Fruit fly (Drosophila melanogaster) whole organism, embryonic: ENCODE measurements around the gene anox.
A peak's percentile ranks its signal among the peaks of the same experiment; 100 is the strongest.

Experiments
- Adf1 ChIP-seq: fragments of 200-800 bp; sonication (Bioruptor generic); IDR thresholded peaks from 2 replicates; pipeline ENCODE4 v1.3.6; 2022; ENCODE audit warnings: missing biosample characterization, missing genetic modification characterization
- Bgb ChIP-seq: fragments of 200-800 bp; sonication (Bioruptor generic); IDR thresholded peaks from 2 replicates; pipeline ENCODE4 v1.3.6; 2022; ENCODE audit warnings: missing biosample characterization, missing genetic modification characterization; ENCODE audit not compliant: partially characterized antibody
- CG13775 ChIP-seq: fragments of 200-800 bp; sonication (Bioruptor generic); optimal IDR thresholded peaks from 3 replicates; lab custom pipeline; 2017; ENCODE audit warnings: missing biosample characterization, mild to moderate bottlenecking, missing genetic modification characterization
- CG15011 ChIP-seq: fragments of 200-800 bp; sonication (Bioruptor generic); optimal IDR thresholded peaks from 3 replicates; lab custom pipeline; 2018; ENCODE audit warnings: missing biosample characterization, mild to moderate bottlenecking, missing genetic modification characterization
- CG17385 ChIP-seq: fragments of 200-800 bp; sonication (Bioruptor generic); optimal IDR thresholded peaks from 3 replicates; lab custom pipeline; 2018; ENCODE audit warnings: missing biosample characterization, mild to moderate bottlenecking, missing genetic modification characterization
- CG17612 ChIP-seq: fragments of 200-800 bp; sonication (Bioruptor generic); IDR thresholded peaks from 2 replicates; pipeline ENCODE4 v1.3.6; 2022; ENCODE audit warnings: missing biosample characterization, missing genetic modification characterization
- CG17912 ChIP-seq: fragments of 200-800 bp; sonication (Bioruptor generic); optimal IDR thresholded peaks from 2 replicates; lab custom pipeline; 2018; ENCODE audit warnings: missing biosample characterization, mild to moderate bottlenecking, missing genetic modification characterization
- CG18262 ChIP-seq: fragments of 200-800 bp; optimal IDR thresholded peaks from 3 replicates; lab custom pipeline; 2019; ENCODE audit warnings: missing biosample characterization, mild to moderate bottlenecking, missing genetic modification characterization, moderate library complexity
- CG30403 ChIP-seq: fragments of 200-800 bp; sonication (Bioruptor generic); optimal IDR thresholded peaks from 3 replicates; lab custom pipeline; 2016; ENCODE audit warnings: missing biosample characterization, missing genetic modification characterization
- CG3847 ChIP-seq: fragments of 200-800 bp; sonication (Bioruptor generic); IDR thresholded peaks from 2 replicates; pipeline ENCODE4 v1.3.6; 2022; ENCODE audit warnings: missing biosample characterization, missing genetic modification characterization
- CG3995 ChIP-seq: fragments of 200-800 bp; sonication (Bioruptor generic); optimal IDR thresholded peaks from 3 replicates; lab custom pipeline; 2016; ENCODE audit warnings: missing biosample characterization, missing genetic modification characterization
- CG6813 ChIP-seq: fragments of 200-800 bp; sonication (Bioruptor generic); optimal IDR thresholded peaks from 2 replicates; lab custom pipeline; 2017; ENCODE audit warnings: missing biosample characterization, missing genetic modification characterization, mild to moderate bottlenecking, moderate library complexity, missing genetic modification reagents
- CG8924 ChIP-seq: fragments of 200-800 bp; optimal IDR thresholded peaks from 3 replicates; lab custom pipeline; 2019; ENCODE audit warnings: missing biosample characterization, mild to moderate bottlenecking, missing genetic modification characterization, moderate library complexity
- CG9437 ChIP-seq: fragments of 200-800 bp; sonication (Bioruptor generic); optimal IDR thresholded peaks from 2 replicates; lab custom pipeline; 2018; ENCODE audit warnings: missing biosample characterization, mild to moderate bottlenecking, missing genetic modification characterization
- Doc2 ChIP-seq: fragments of 200-800 bp; sonication (Bioruptor generic); IDR thresholded peaks from 2 replicates; pipeline ENCODE4 v1.3.6; 2022; ENCODE audit warnings: missing biosample characterization, missing genetic modification characterization
- Dref ChIP-seq: fragments of 200-800 bp; sonication (Bioruptor generic); IDR thresholded peaks from 2 replicates; pipeline ENCODE4 v1.3.6; 2022; ENCODE audit warnings: missing biosample characterization, missing genetic modification characterization
- Eip74EF ChIP-seq, 2 experiments: fragments of 200-800 bp in 1 of 2; fragments of >200 bp in 1 of 2; sonication (Bioruptor generic) in 1 of 2; optimal IDR thresholded peaks; 2 replicates each; lab custom pipeline; 2017 to 2019; ENCODE audit warnings: missing biosample characterization in 2 of 2, missing genetic modification characterization in 2 of 2, mild to moderate bottlenecking in 1 of 2, moderate library complexity in 1 of 2
- Gsc ChIP-seq: fragments of 200-800 bp; sonication (Bioruptor generic); IDR thresholded peaks from 2 replicates; pipeline ENCODE4 v1.3.6; 2022; ENCODE audit warnings: missing biosample characterization, missing genetic modification characterization
- HHEX ChIP-seq: fragments of 200-800 bp; sonication (Bioruptor generic); optimal IDR thresholded peaks from 3 replicates; lab custom pipeline; 2017; ENCODE audit warnings: missing biosample characterization, mild to moderate bottlenecking, missing genetic modification characterization, missing genetic modification reagents
- Hey ChIP-seq: fragments of 200-800 bp; sonication (Bioruptor generic); optimal IDR thresholded peaks from 3 replicates; lab custom pipeline; 2018; ENCODE audit warnings: missing biosample characterization, mild to moderate bottlenecking, missing genetic modification characterization
- Hr51 ChIP-seq, 2 experiments: fragments of 200-800 bp; sonication (Bioruptor generic); optimal IDR thresholded peaks; 2 replicates in 1 of 2; 3 replicates in 1 of 2; lab custom pipeline; 2016 to 2018; ENCODE audit warnings: missing biosample characterization in 2 of 2, missing genetic modification characterization in 2 of 2, mild to moderate bottlenecking in 1 of 2, moderate library complexity in 1 of 2
- Hsf ChIP-seq: fragments of 200-800 bp; sonication (Bioruptor generic); optimal IDR thresholded peaks from 3 replicates; lab custom pipeline; 2016; ENCODE audit warnings: missing biosample characterization, missing genetic modification characterization
- Lhr ChIP-seq: fragments of 200-800 bp; sonication (Bioruptor generic); optimal IDR thresholded peaks from 3 replicates; lab custom pipeline; 2017; ENCODE audit warnings: mild to moderate bottlenecking, missing biosample characterization, missing genetic modification reagents, missing genetic modification characterization
- Med ChIP-seq: fragments of 200-800 bp; sonication (Bioruptor generic); peaks from one replicate; lab custom pipeline; 2016; ENCODE audit warnings: missing biosample characterization, missing genetic modification characterization, mild to moderate bottlenecking, inconsistent platforms, moderate library complexity
- Poxn ChIP-seq: fragments of 200-800 bp; sonication (Bioruptor generic); IDR thresholded peaks from 2 replicates; pipeline ENCODE4 v1.3.6; 2022; ENCODE audit warnings: missing biosample characterization, missing genetic modification characterization
- Ptx1 ChIP-seq: fragments of 200-800 bp; sonication (Bioruptor generic); IDR thresholded peaks from 2 replicates; pipeline ENCODE4 v1.3.6; 2022; ENCODE audit warnings: missing biosample characterization, missing genetic modification characterization
- Ravus ChIP-seq: fragments of 200-800 bp; sonication (Bioruptor generic); IDR thresholded peaks from 2 replicates; pipeline ENCODE4 v1.3.6; 2022; ENCODE audit warnings: missing biosample characterization, missing genetic modification characterization
- Scr ChIP-seq: fragments of 200-800 bp; sonication (Bioruptor generic); IDR thresholded peaks from 2 replicates; pipeline ENCODE4 v1.3.6; 2022; ENCODE audit warnings: missing biosample characterization, missing genetic modification characterization; ENCODE audit not compliant: partially characterized antibody
- Taf1 ChIP-seq: fragments of 200-800 bp; sonication (Bioruptor generic); IDR thresholded peaks from 2 replicates; pipeline ENCODE4 v1.3.6; 2022; ENCODE audit warnings: missing biosample characterization, missing genetic modification characterization
- Vsx1 ChIP-seq: fragments of 200-800 bp; sonication (Bioruptor generic); optimal IDR thresholded peaks from 2 replicates; lab custom pipeline; 2017; ENCODE audit warnings: missing biosample characterization, mild to moderate bottlenecking, missing genetic modification characterization, missing genetic modification reagents
- YL-1 ChIP-seq: fragments of 200-800 bp; sonication (Bioruptor generic); optimal IDR thresholded peaks from 3 replicates; lab custom pipeline; 2017; ENCODE audit warnings: missing biosample characterization, mild to moderate bottlenecking, missing genetic modification characterization
- amos ChIP-seq: fragments of 200-800 bp; sonication (Bioruptor generic); IDR thresholded peaks from 2 replicates; pipeline ENCODE4 v1.3.6; 2022; ENCODE audit warnings: missing biosample characterization, missing genetic modification characterization; ENCODE audit not compliant: partially characterized antibody
- ara ChIP-seq: fragments of 200-800 bp; sonication (Bioruptor generic); IDR thresholded peaks from 2 replicates; pipeline ENCODE4 v1.3.6; 2022; ENCODE audit warnings: missing biosample characterization, missing genetic modification characterization
- btn ChIP-seq: fragments of 200-800 bp; sonication (Bioruptor generic); optimal IDR thresholded peaks from 2 replicates; lab custom pipeline; 2016; ENCODE audit warnings: missing biosample characterization, missing genetic modification characterization
- cg ChIP-seq: fragments of 200-800 bp; sonication (Bioruptor generic); optimal IDR thresholded peaks from 3 replicates; lab custom pipeline; 2019; ENCODE audit warnings: missing biosample characterization, mild to moderate bottlenecking, missing genetic modification characterization, moderate library complexity
- cwo ChIP-seq: fragments of 200-800 bp; sonication (Bioruptor generic); optimal IDR thresholded peaks from 3 replicates; lab custom pipeline; 2017; ENCODE audit warnings: missing biosample characterization, missing genetic modification characterization, mild to moderate bottlenecking, moderate library complexity, missing genetic modification reagents
- dan ChIP-seq: fragments of 200-800 bp; sonication (Bioruptor generic); IDR thresholded peaks from 2 replicates; pipeline ENCODE4 v1.3.6; 2022; ENCODE audit warnings: missing biosample characterization, missing genetic modification characterization
- en ChIP-seq: fragments of 200-800 bp; sonication (Bioruptor generic); optimal IDR thresholded peaks from 2 replicates; lab custom pipeline; 2016; ENCODE audit warnings: missing biosample characterization, missing genetic modification characterization
- gcm ChIP-seq: fragments of 200-800 bp; sonication (Bioruptor generic); optimal IDR thresholded peaks from 2 replicates; lab custom pipeline; 2019; ENCODE audit warnings: missing biosample characterization, mild to moderate bottlenecking, missing genetic modification characterization, moderate library complexity
- gsb-n ChIP-seq: fragments of 200-800 bp; sonication (Bioruptor generic); optimal IDR thresholded peaks from 3 replicates; lab custom pipeline; 2018; ENCODE audit warnings: missing biosample characterization, mild to moderate bottlenecking, missing genetic modification characterization
- her ChIP-seq: fragments of 200-800 bp; sonication (Bioruptor generic); optimal IDR thresholded peaks from 2 replicates; lab custom pipeline; 2016; ENCODE audit warnings: missing biosample characterization, missing genetic modification characterization
- knrl ChIP-seq: fragments of 200-800 bp; sonication (Bioruptor generic); IDR thresholded peaks from 3 replicates; pipeline ENCODE4 v1.3.6; 2022; ENCODE audit warnings: missing biosample characterization, missing genetic modification characterization; ENCODE audit not compliant: partially characterized antibody
- lov ChIP-seq, 2 experiments: fragments of 200-800 bp in 1 of 2; fragments of >200 bp in 1 of 2; sonication (Bioruptor generic) in 1 of 2; IDR thresholded peaks in 1 of 2; optimal IDR thresholded peaks in 1 of 2; 2 replicates in 1 of 2; 3 replicates in 1 of 2; pipeline versions ENCODE4 v1.3.6 to Lab custom; 2017 to 2022; ENCODE audit warnings: missing biosample characterization in 1 of 2, missing genetic modification characterization in 1 of 2
- mld ChIP-seq: fragments of 200-800 bp; sonication (Bioruptor generic); IDR thresholded peaks from 3 replicates; pipeline ENCODE4 v1.3.6; 2022; ENCODE audit warnings: missing biosample characterization, missing genetic modification characterization; ENCODE audit not compliant: partially characterized antibody
- pan ChIP-seq, 4 experiments: fragments of >200 bp in 3 of 4; fragments of 200-800 bp in 1 of 4; sonication (Bioruptor generic) in 1 of 4; optimal IDR thresholded peaks in 3 of 4; IDR thresholded peaks in 1 of 4; 2 replicates each; pipeline versions ENCODE4 v1.3.6 to Lab custom; 2017 to 2022; ENCODE audit warnings: missing biosample characterization in 2 of 4, missing genetic modification characterization in 2 of 4, mixed read lengths in 1 of 4
- sd ChIP-seq: fragments of 200-800 bp; sonication (Bioruptor generic); optimal IDR thresholded peaks from 3 replicates; lab custom pipeline; 2018; ENCODE audit warnings: missing biosample characterization, mild to moderate bottlenecking, missing genetic modification characterization, moderate library complexity
- sim ChIP-seq: fragments of 200-800 bp; sonication (Bioruptor generic); IDR thresholded peaks from 2 replicates; pipeline ENCODE4 v1.3.6; 2022; ENCODE audit warnings: missing biosample characterization, missing genetic modification characterization
- slou ChIP-seq: fragments of 200-800 bp; sonication (Bioruptor generic); optimal IDR thresholded peaks from 3 replicates; lab custom pipeline; 2016; ENCODE audit warnings: missing biosample characterization, missing genetic modification characterization
- trh ChIP-seq: fragments of 200-800 bp; sonication (Bioruptor generic); optimal IDR thresholded peaks from 2 replicates; lab custom pipeline; 2016; ENCODE audit warnings: missing biosample characterization, missing genetic modification characterization

Gene anox

dm6 chrX:21368410-21368918, 49.4 kb upstream of the anox start (continued):
- TF ChIP-seq CG15011 = no peak
- no peak for TF ChIP-seq CG9437 (GFP tag; lab: Kevin White, UChicago)
- TF ChIP-seq Gsc = no peak
- no peak for TF ChIP-seq CG17385 (GFP tag; lab: Kevin White, UChicago)
- TF ChIP-seq en (GFP tag; lab: Kevin White, UChicago) = no peak
- TF ChIP-seq lov (optimal IDR thresholded peaks at IDR 0.05; lab: Kevin White, UChicago) = no peak
- TF ChIP-seq lov (GFP tag; IDR thresholded peaks at IDR 0.05; lab: Robert Waterston, UW) = no peak
- no peak for TF ChIP-seq CG6813 (GFP tag; lab: Kevin White, UChicago)
- TF ChIP-seq knrl = no peak
- no peak for TF ChIP-seq ara (GFP tag; lab: Robert Waterston, UW)
- TF ChIP-seq CG3995 = no peak
- no peak for TF ChIP-seq Dref (GFP tag; lab: Robert Waterston, UW)
- TF ChIP-seq CG17612 = no peak
- no peak for TF ChIP-seq her
- TF ChIP-seq cwo = no peak
- no peak for TF ChIP-seq amos (GFP tag; lab: Robert Waterston, UW)
- TF ChIP-seq CG18262 (tag; lab: Kevin White, UChicago) = no peak
- no peak for TF ChIP-seq Taf1 (GFP tag; lab: Robert Waterston, UW)
- TF ChIP-seq CG8924 = no peak
- TF ChIP-seq Hsf (GFP tag; lab: Kevin White, UChicago) = no peak
- no peak for TF ChIP-seq pan (optimal IDR thresholded peaks at IDR 0.05; lab: Kevin White, UChicago)
- TF ChIP-seq pan (GFP tag; optimal IDR thresholded peaks at IDR 0.05 in 1 of 2, IDR thresholded peaks at IDR 0.05 in 1 of 2) = no peak
- no peak for TF ChIP-seq btn (GFP tag; lab: Kevin White, UChicago)
- TF ChIP-seq Lhr (GFP tag; lab: Kevin White, UChicago) = no peak
- TF ChIP-seq Scr (GFP tag; lab: Robert Waterston, UW) = no peak
- no peak for TF ChIP-seq Doc2 (GFP tag; lab: Robert Waterston, UW)
- TF ChIP-seq gsb-n = no peak
- TF ChIP-seq CG3847 (GFP tag; lab: Robert Waterston, UW) = peak; percentile 20; the same call in 1 of the 2 replicates
- no peak for TF ChIP-seq trh (GFP tag; lab: Kevin White, UChicago)
- TF ChIP-seq dan (GFP tag; lab: Robert Waterston, UW) = no peak
- no peak for TF ChIP-seq Hey (tag; lab: Kevin White, UChicago)
- no peak for TF ChIP-seq CG30403 (GFP tag; lab: Kevin White, UChicago)
- no peak for TF ChIP-seq Hr51 (GFP tag; optimal IDR thresholded peaks at IDR 0.05; lab: Kevin White, UChicago)
- TF ChIP-seq CG17912 = no peak
- TF ChIP-seq sim (GFP tag; lab: Robert Waterston, UW) = no peak
- peak; percentile 77 for TF ChIP-seq cg (GFP tag; lab: Kevin White, UChicago)
- TF ChIP-seq Ravus (GFP tag; lab: Robert Waterston, UW) = no peak
- TF ChIP-seq mld (GFP tag; lab: Robert Waterston, UW) = no peak
- no peak for TF ChIP-seq HHEX (GFP tag; lab: Kevin White, UChicago)
- no peak for TF ChIP-seq YL-1 (GFP tag; lab: Kevin White, UChicago)
- TF ChIP-seq Eip74EF (GFP tag; optimal IDR thresholded peaks at IDR 0.05; lab: Kevin White, UChicago) = no peak
- no peak for TF ChIP-seq Vsx1 (GFP tag; lab: Kevin White, UChicago)
- TF ChIP-seq slou (GFP tag; lab: Kevin White, UChicago) = no peak
- no peak for TF ChIP-seq CG13775 (GFP tag; lab: Kevin White, UChicago)
- TF ChIP-seq Ptx1 (GFP tag; lab: Robert Waterston, UW) = no peak
- no peak for TF ChIP-seq Poxn (GFP tag; lab: Robert Waterston, UW)
- peak; percentile 32 for TF ChIP-seq Med (GFP tag; lab: Kevin White, UChicago)
- TF ChIP-seq gcm = no peak
- no peak for TF ChIP-seq Bgb (GFP tag; lab: Robert Waterston, UW)
- TF ChIP-seq Adf1 = no peak
- peak; percentile 95 for TF ChIP-seq sd (tag; lab: Kevin White, UChicago)
